Worm (Caenorhabditis elegans) whole organism, L2 larva: Measurements from ENCODE around the gene T09A5.4.

Source experiments
- C34F6.9 ChIP-seq: fragments of 150-350 bp; optimal IDR thresholded peaks from 2 replicates; lab custom pipeline; 2014; ENCODE audit warnings: missing biosample characterization, missing genetic modification characterization
- aly-2 ChIP-seq: fragments of 150-350 bp; optimal IDR thresholded peaks from 2 replicates; lab custom pipeline; 2014; ENCODE audit warnings: missing biosample characterization, missing genetic modification characterization
- blmp-1 ChIP-seq: sonication (generic microtip); optimal IDR thresholded peaks from 2 replicates; lab custom pipeline; 2017; ENCODE audit warnings: missing genetic modification characterization, mild to moderate bottlenecking, missing compliant biosample characterization, antibody characterized with exemption, moderate library complexity; ENCODE audit not compliant: insufficient read depth
- ceh-82 ChIP-seq: fragments of 150-350 bp; optimal IDR thresholded peaks from 2 replicates; lab custom pipeline; 2014; ENCODE audit warnings: missing biosample characterization, missing genetic modification characterization
- egl-27 ChIP-seq: sonication (generic microtip); optimal IDR thresholded peaks from 3 replicates; lab custom pipeline; 2017; ENCODE audit warnings: missing biosample characterization, missing genetic modification reagents, missing genetic modification characterization
- elt-3 ChIP-seq: sonication (generic microtip); optimal IDR thresholded peaks from 2 replicates; lab custom pipeline; 2017; ENCODE audit warnings: missing biosample characterization, missing genetic modification characterization
- lin-11 ChIP-seq: fragments of 150-350 bp; sonication (generic microtip); optimal IDR thresholded peaks from 2 replicates; lab custom pipeline; 2014; ENCODE audit warnings: missing biosample characterization, missing genetic modification characterization, inconsistent platforms, mixed read lengths
- nhr-11 ChIP-seq: fragments of 150-350 bp; optimal IDR thresholded peaks from 2 replicates; lab custom pipeline; 2014; ENCODE audit warnings: missing biosample characterization, missing genetic modification characterization
- nhr-25 ChIP-seq: fragments of 150-350 bp; sonication (generic microtip); optimal IDR thresholded peaks from 3 replicates; lab custom pipeline; 2014; ENCODE audit warnings: missing biosample characterization, missing genetic modification characterization
- nhr-77 ChIP-seq: fragments of 150-350 bp; optimal IDR thresholded peaks from 2 replicates; lab custom pipeline; 2014; ENCODE audit warnings: missing biosample characterization, missing genetic modification characterization
- unc-62 ChIP-seq: fragments of 150-350 bp; optimal IDR thresholded peaks from 2 replicates; lab custom pipeline; 2014; ENCODE audit warnings: missing biosample characterization, missing genetic modification reagents, missing genetic modification characterization
- zag-1 ChIP-seq: fragments of 150-350 bp; optimal IDR thresholded peaks from 2 replicates; lab custom pipeline; 2014; ENCODE audit warnings: missing biosample characterization, missing genetic modification characterization

DNA sequence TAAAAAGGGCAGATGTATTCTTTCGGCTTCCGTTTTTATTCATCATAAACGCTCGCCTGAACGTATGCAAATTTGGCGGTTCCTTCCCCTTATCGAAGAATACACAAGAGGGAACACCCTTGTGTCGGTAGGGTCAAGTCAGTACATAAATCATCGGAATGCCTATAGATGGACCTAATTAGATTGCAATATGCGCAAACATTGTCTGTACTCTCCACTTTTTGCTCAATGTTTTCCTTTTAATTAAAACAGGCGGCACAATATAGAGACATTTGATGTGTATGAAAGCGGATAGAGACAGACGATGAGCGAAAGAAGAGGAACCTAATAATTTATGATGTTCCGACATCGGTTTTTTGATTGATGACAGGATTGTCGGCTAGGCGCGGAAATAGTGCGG is 31.8 kb upstream of the T09A5.4 start:
- TF ChIP-seq unc-62 (GFP tag; lab: Kevin White, UChicago) (no peak), elt-3 (tag; lab: Kevin White, UChicago) (no peak), C34F6.9 (tag; lab: Kevin White, UChicago) (no peak), blmp-1 (tag; lab: Kevin White, UChicago) (no peak), nhr-77 (tag; lab: Kevin White, UChicago) (no peak), zag-1 (tag; lab: Kevin White, UChicago) (no peak), nhr-25 (tag; lab: Kevin White, UChicago) (no peak), nhr-11 (tag; lab: Kevin White, UChicago) (no peak), aly-2 (no peak), ceh-82 (tag; lab: Kevin White, UChicago) (no peak), egl-27 (tag; lab: Kevin White, UChicago) (no peak), lin-11 (tag; lab: Kevin White, UChicago) (no peak)
